Fruit fly (Drosophila melanogaster) whole organism, embryonic: Measurements from ENCODE around the gene mRpL35.
A peak's percentile ranks its signal among the peaks of the same experiment; 100 is the strongest.

Source experiments
- BEAF-32 ChIP-seq: fragments of 200-800 bp; sonication (Bioruptor generic); optimal IDR thresholded peaks from 3 replicates; lab custom pipeline; 2017; ENCODE audit warnings: missing biosample characterization, missing genetic modification characterization, mild to moderate bottlenecking, moderate library complexity, missing genetic modification reagents
- C15 ChIP-seq: fragments of 200-800 bp; sonication (Bioruptor generic); IDR thresholded peaks from 3 replicates; pipeline ENCODE4 v1.3.6; 2022; ENCODE audit warnings: missing biosample characterization, missing genetic modification characterization
- CG11247 ChIP-seq: fragments of 200-800 bp; sonication (Bioruptor generic); IDR thresholded peaks from 2 replicates; pipeline ENCODE4 v1.3.6; 2022; ENCODE audit warnings: missing biosample characterization, missing genetic modification characterization
- CG11560 ChIP-seq: fragments of 200-800 bp; sonication (Bioruptor generic); IDR thresholded peaks from 3 replicates; pipeline ENCODE4 v1.3.6; 2022; ENCODE audit warnings: missing biosample characterization, missing genetic modification characterization
- CG13624 ChIP-seq: fragments of 200-800 bp; sonication (Bioruptor generic); optimal IDR thresholded peaks from 2 replicates; lab custom pipeline; 2016; ENCODE audit warnings: missing biosample characterization, missing genetic modification characterization
- CG15011 ChIP-seq: fragments of 200-800 bp; sonication (Bioruptor generic); optimal IDR thresholded peaks from 3 replicates; lab custom pipeline; 2018; ENCODE audit warnings: missing biosample characterization, mild to moderate bottlenecking, missing genetic modification characterization
- CG1529 ChIP-seq: fragments of 200-800 bp; sonication (Bioruptor generic); optimal IDR thresholded peaks from 3 replicates; lab custom pipeline; 2018; ENCODE audit warnings: missing biosample characterization, missing genetic modification characterization
- CG15514 ChIP-seq: fragments of 200-800 bp; sonication (Bioruptor generic); optimal IDR thresholded peaks from 3 replicates; lab custom pipeline; 2017; ENCODE audit warnings: missing biosample characterization, missing genetic modification characterization, mild to moderate bottlenecking, moderate library complexity, missing genetic modification reagents
- CG1602 ChIP-seq: fragments of 200-800 bp; sonication (Bioruptor generic); optimal IDR thresholded peaks from 3 replicates; lab custom pipeline; 2016; ENCODE audit warnings: missing biosample characterization, missing genetic modification characterization
- CG16813 ChIP-seq: fragments of 200-800 bp; sonication (Bioruptor generic); IDR thresholded peaks from 3 replicates; pipeline ENCODE4 v1.3.6; 2022; ENCODE audit warnings: missing biosample characterization, missing genetic modification characterization; ENCODE audit not compliant: partially characterized antibody
- CG17385 ChIP-seq: fragments of 200-800 bp; sonication (Bioruptor generic); optimal IDR thresholded peaks from 3 replicates; lab custom pipeline; 2018; ENCODE audit warnings: missing biosample characterization, mild to moderate bottlenecking, missing genetic modification characterization
- CG33557 ChIP-seq: fragments of 200-800 bp; sonication (Bioruptor generic); optimal IDR thresholded peaks from 2 replicates; lab custom pipeline; 2019; ENCODE audit warnings: missing biosample characterization, mild to moderate bottlenecking, missing genetic modification characterization, moderate library complexity
- CG5245 ChIP-seq: fragments of 200-800 bp; sonication (Bioruptor generic); optimal IDR thresholded peaks from 3 replicates; lab custom pipeline; 2016; ENCODE audit warnings: missing biosample characterization, missing genetic modification characterization
- CG6654 ChIP-seq: fragments of 200-800 bp; sonication (Bioruptor generic); optimal IDR thresholded peaks from 2 replicates; lab custom pipeline; 2017; ENCODE audit warnings: missing biosample characterization, mild to moderate bottlenecking, missing genetic modification characterization
- CG7372 ChIP-seq: fragments of 200-800 bp; sonication (Bioruptor generic); IDR thresholded peaks from 2 replicates; pipeline ENCODE4 v1.3.6; 2022; ENCODE audit warnings: missing biosample characterization, missing genetic modification characterization
- CG7786 ChIP-seq: fragments of 200-800 bp; sonication (Bioruptor generic); optimal IDR thresholded peaks from 2 replicates; lab custom pipeline; 2016; ENCODE audit warnings: missing biosample characterization, missing genetic modification characterization
- CG8388 ChIP-seq: fragments of 200-800 bp; sonication (Bioruptor generic); optimal IDR thresholded peaks from 2 replicates; lab custom pipeline; 2019; ENCODE audit warnings: missing biosample characterization, mild to moderate bottlenecking, missing genetic modification characterization, moderate library complexity
- CG9609 ChIP-seq: fragments of 200-800 bp; sonication (Bioruptor generic); optimal IDR thresholded peaks from 3 replicates; lab custom pipeline; 2016; ENCODE audit warnings: missing biosample characterization, missing genetic modification characterization
- CG9932 ChIP-seq: fragments of 200-800 bp; sonication (Bioruptor generic); IDR thresholded peaks from 2 replicates; pipeline ENCODE4 v1.3.6; 2022; ENCODE audit warnings: missing biosample characterization, missing genetic modification characterization
- Dfd ChIP-seq, 2 experiments: fragments of >200 bp; optimal IDR thresholded peaks; 2 replicates each; lab custom pipeline; 2017; ENCODE audit warnings: missing biosample characterization in 2 of 2, missing genetic modification characterization in 2 of 2
- H2.0 ChIP-seq: fragments of 200-800 bp; sonication (Bioruptor generic); IDR thresholded peaks from 2 replicates; pipeline ENCODE4 v1.3.6; 2022; ENCODE audit warnings: missing biosample characterization, missing genetic modification characterization
- HLHmδ ChIP-seq: fragments of 200-800 bp; sonication (Bioruptor generic); optimal IDR thresholded peaks from 2 replicates; lab custom pipeline; 2018; ENCODE audit warnings: missing biosample characterization, mild to moderate bottlenecking, missing genetic modification characterization, moderate library complexity
- Lim3 ChIP-seq: fragments of 200-800 bp; sonication (Bioruptor generic); IDR thresholded peaks from 2 replicates; pipeline ENCODE4 v1.3.6; 2022; ENCODE audit warnings: missing biosample characterization, missing genetic modification characterization
- Med ChIP-seq: fragments of 200-800 bp; sonication (Bioruptor generic); peaks from one replicate; lab custom pipeline; 2016; ENCODE audit warnings: missing biosample characterization, missing genetic modification characterization, mild to moderate bottlenecking, inconsistent platforms, moderate library complexity
- Nf-YA ChIP-seq: fragments of 200-800 bp; sonication (Bioruptor generic); IDR thresholded peaks from 2 replicates; pipeline ENCODE4 v1.3.6; 2022; ENCODE audit warnings: missing biosample characterization, missing genetic modification characterization
- Nf-YC ChIP-seq: fragments of 200-800 bp; optimal IDR thresholded peaks from 3 replicates; lab custom pipeline; 2019; ENCODE audit warnings: missing biosample characterization, mild to moderate bottlenecking, missing genetic modification characterization, moderate library complexity
- NfI ChIP-seq: fragments of 200-800 bp; sonication (Bioruptor generic); optimal IDR thresholded peaks from 3 replicates; lab custom pipeline; 2018; ENCODE audit warnings: missing biosample characterization, mild to moderate bottlenecking, missing genetic modification characterization, moderate library complexity
- Opbp ChIP-seq: fragments of 200-800 bp; sonication (Bioruptor generic); IDR thresholded peaks from 3 replicates; pipeline ENCODE4 v1.3.6; 2022; ENCODE audit warnings: missing biosample characterization, missing genetic modification characterization; ENCODE audit not compliant: partially characterized antibody
- Sry-δ ChIP-seq: fragments of 200-800 bp; sonication (Bioruptor generic); optimal IDR thresholded peaks from 2 replicates; lab custom pipeline; 2016; ENCODE audit warnings: missing biosample characterization, missing genetic modification characterization
- Taf1 ChIP-seq: fragments of 200-800 bp; sonication (Bioruptor generic); IDR thresholded peaks from 2 replicates; pipeline ENCODE4 v1.3.6; 2022; ENCODE audit warnings: missing biosample characterization, missing genetic modification characterization
- Tbp ChIP-seq: fragments of >200 bp; optimal IDR thresholded peaks from 2 replicates; lab custom pipeline; 2018; ENCODE audit warnings: missing biosample characterization, missing genetic modification characterization
- Vsx1 ChIP-seq: fragments of 200-800 bp; sonication (Bioruptor generic); optimal IDR thresholded peaks from 2 replicates; lab custom pipeline; 2017; ENCODE audit warnings: missing biosample characterization, mild to moderate bottlenecking, missing genetic modification characterization, missing genetic modification reagents
- bsh ChIP-seq, 2 experiments: fragments of 200-800 bp; sonication (Bioruptor generic); optimal IDR thresholded peaks; 2 replicates each; lab custom pipeline; 2017 to 2018; ENCODE audit warnings: mild to moderate bottlenecking in 2 of 2, missing biosample characterization in 2 of 2, missing genetic modification characterization in 2 of 2, moderate library complexity in 1 of 2
- chif ChIP-seq, 2 experiments: fragments of 200-800 bp; sonication (Bioruptor generic); optimal IDR thresholded peaks; 3 replicates each; lab custom pipeline; 2016; ENCODE audit warnings: missing biosample characterization in 2 of 2, missing genetic modification characterization in 2 of 2
- cwo ChIP-seq: fragments of 200-800 bp; sonication (Bioruptor generic); optimal IDR thresholded peaks from 3 replicates; lab custom pipeline; 2017; ENCODE audit warnings: missing biosample characterization, missing genetic modification characterization, mild to moderate bottlenecking, moderate library complexity, missing genetic modification reagents
- dpn ChIP-seq, 2 experiments: fragments of 200-800 bp; sonication (Bioruptor generic); optimal IDR thresholded peaks; 3 replicates each; lab custom pipeline; 2016; ENCODE audit warnings: missing biosample characterization in 2 of 2, missing genetic modification characterization in 2 of 2
- ems ChIP-seq: fragments of 200-800 bp; sonication (Bioruptor generic); optimal IDR thresholded peaks from 3 replicates; lab custom pipeline; 2016; ENCODE audit warnings: missing biosample characterization, missing genetic modification characterization
- gem ChIP-seq: fragments of 200-800 bp; sonication (Bioruptor generic); optimal IDR thresholded peaks from 2 replicates; lab custom pipeline; 2019; ENCODE audit warnings: missing biosample characterization, mild to moderate bottlenecking, missing genetic modification characterization, moderate library complexity
- gsb-n ChIP-seq: fragments of 200-800 bp; sonication (Bioruptor generic); optimal IDR thresholded peaks from 3 replicates; lab custom pipeline; 2018; ENCODE audit warnings: missing biosample characterization, mild to moderate bottlenecking, missing genetic modification characterization
- gt ChIP-seq: fragments of 200-800 bp; sonication (Bioruptor generic); IDR thresholded peaks from 2 replicates; pipeline ENCODE4 v1.3.6; 2022; ENCODE audit warnings: missing biosample characterization, missing genetic modification characterization
- ind ChIP-seq: fragments of 200-800 bp; sonication (Bioruptor generic); optimal IDR thresholded peaks from 3 replicates; lab custom pipeline; 2016; ENCODE audit warnings: missing biosample characterization, missing genetic modification characterization
- nau ChIP-seq: fragments of 200-800 bp; sonication (Bioruptor generic); optimal IDR thresholded peaks from 3 replicates; lab custom pipeline; 2017; ENCODE audit warnings: missing biosample characterization, mild to moderate bottlenecking, missing genetic modification characterization, missing genetic modification reagents
- nom ChIP-seq: fragments of 200-800 bp; sonication (Bioruptor generic); optimal IDR thresholded peaks from 2 replicates; lab custom pipeline; 2017; ENCODE audit warnings: missing biosample characterization, missing genetic modification characterization, mild to moderate bottlenecking, moderate library complexity, missing genetic modification reagents
- pfk ChIP-seq: fragments of 200-800 bp; sonication (Bioruptor generic); optimal IDR thresholded peaks from 2 replicates; lab custom pipeline; 2018; ENCODE audit warnings: missing biosample characterization, mild to moderate bottlenecking, missing genetic modification characterization, moderate library complexity
- pho ChIP-seq: fragments of 200-800 bp; sonication (Bioruptor generic); optimal IDR thresholded peaks from 2 replicates; lab custom pipeline; 2016; ENCODE audit warnings: missing biosample characterization, missing genetic modification characterization
- pnt ChIP-seq: fragments of 200-800 bp; sonication (Bioruptor generic); optimal IDR thresholded peaks from 3 replicates; lab custom pipeline; 2016; ENCODE audit warnings: missing biosample characterization, missing genetic modification characterization
- prd ChIP-seq, 3 experiments: fragments of >200 bp in 2 of 3; fragments of 200-800 bp in 1 of 3; sonication (Bioruptor generic) in 1 of 3; optimal IDR thresholded peaks in 2 of 3; IDR thresholded peaks in 1 of 3; 2 replicates in 2 of 3; 3 replicates in 1 of 3; pipeline versions ENCODE4 v1.3.6 to Lab custom; 2017 to 2022; ENCODE audit warnings: missing biosample characterization in 1 of 3, missing genetic modification characterization in 1 of 3
- sim ChIP-seq: fragments of 200-800 bp; sonication (Bioruptor generic); IDR thresholded peaks from 2 replicates; pipeline ENCODE4 v1.3.6; 2022; ENCODE audit warnings: missing biosample characterization, missing genetic modification characterization
- sisA ChIP-seq: fragments of 200-800 bp; sonication (Bioruptor generic); IDR thresholded peaks from 2 replicates; pipeline ENCODE4 v1.3.6; 2022; ENCODE audit warnings: missing biosample characterization, missing genetic modification characterization
- ssp ChIP-seq: fragments of 200-800 bp; sonication (Bioruptor generic); IDR thresholded peaks from 2 replicates; pipeline ENCODE4 v1.3.6; 2022; ENCODE audit warnings: missing biosample characterization, missing genetic modification characterization
- trh ChIP-seq: fragments of 200-800 bp; sonication (Bioruptor generic); optimal IDR thresholded peaks from 2 replicates; lab custom pipeline; 2016; ENCODE audit warnings: missing biosample characterization, missing genetic modification characterization

Gene mRpL35

DNA sequence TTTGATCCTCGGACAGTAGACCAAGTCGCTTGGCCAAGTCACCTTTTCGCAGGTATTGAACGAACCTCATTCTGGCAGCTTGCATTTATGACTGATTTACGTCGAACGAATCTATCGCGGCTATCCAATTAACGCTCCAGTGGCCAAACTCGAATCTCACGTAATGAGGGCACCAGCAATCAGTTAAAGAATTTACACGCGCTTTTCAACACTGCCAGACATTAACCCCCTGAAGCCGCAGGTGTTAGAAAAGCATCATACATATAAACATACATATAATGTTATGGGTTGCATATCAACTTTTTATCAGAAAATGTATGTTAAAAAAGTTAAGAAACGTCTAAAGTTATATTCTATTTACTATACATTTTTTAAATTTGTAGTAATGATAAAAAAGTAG, 2.0 kb downstream of the mRpL35 start, which contains the start of gene CG6028 (continued):
- TF ChIP-seq CG7786 (GFP tag; lab: Kevin White, UChicago), result no peak
- peak; percentile 12 for TF ChIP-seq ind
- peak in 1 of 2 experiments; percentile 21 for TF ChIP-seq dpn (GFP tag; optimal IDR thresholded peaks at IDR 0.05; lab: Kevin White, UChicago)
- TF ChIP-seq CG16813 (GFP tag; lab: Robert Waterston, UW), result no peak
- TF ChIP-seq CG7372, result no peak
- TF ChIP-seq sisA (GFP tag; lab: Robert Waterston, UW), result no peak
- TF ChIP-seq CG15011 (GFP tag; lab: Kevin White, UChicago), result no peak
- TF ChIP-seq Tbp (GFP tag; lab: Kevin White, UChicago), result no peak
- peak; percentile 27 for TF ChIP-seq CG15514 (GFP tag; lab: Kevin White, UChicago)
- no peak for TF ChIP-seq sim (GFP tag; lab: Robert Waterston, UW)
- no peak for TF ChIP-seq gsb-n (tag; lab: Kevin White, UChicago)
- peak; percentile 44; the same call in 1 of the 2 replicates for TF ChIP-seq CG9932 (GFP tag; lab: Robert Waterston, UW)
- TF ChIP-seq CG17385 (GFP tag; lab: Kevin White, UChicago), result peak; percentile 5
- no peak for TF ChIP-seq nau (GFP tag; lab: Kevin White, UChicago)
- no peak for TF ChIP-seq pnt (GFP tag; lab: Kevin White, UChicago)
- TF ChIP-seq CG5245 (GFP tag; lab: Kevin White, UChicago), result peak; percentile 8
- TF ChIP-seq Nf-YA (GFP tag; lab: Robert Waterston, UW), result no peak
- TF ChIP-seq ssp (GFP tag; lab: Robert Waterston, UW), result no peak
- no peak for TF ChIP-seq Dfd (GFP tag; optimal IDR thresholded peaks at IDR 0.05; lab: Kevin White, UChicago)
- TF ChIP-seq CG8388, result no peak
- no peak for TF ChIP-seq Vsx1 (GFP tag; lab: Kevin White, UChicago)
- peak; percentile 32 for TF ChIP-seq nom (GFP tag; lab: Kevin White, UChicago)
- TF ChIP-seq Opbp, result no peak
- TF ChIP-seq CG6654 (GFP tag; lab: Kevin White, UChicago), result no peak
- TF ChIP-seq cwo (GFP tag; lab: Kevin White, UChicago), result no peak
- no peak for TF ChIP-seq pfk (GFP tag; lab: Kevin White, UChicago)
- TF ChIP-seq CG33557 (GFP tag; lab: Kevin White, UChicago), result no peak
- TF ChIP-seq Lim3, result no peak
- no peak for TF ChIP-seq prd (optimal IDR thresholded peaks at IDR 0.05; lab: Kevin White, UChicago)
- no peak for TF ChIP-seq prd (GFP tag; IDR thresholded peaks at IDR 0.05; lab: Robert Waterston, UW)
- no peak for TF ChIP-seq trh (GFP tag; lab: Kevin White, UChicago)
- peak; percentile 39 for TF ChIP-seq NfI (GFP tag; lab: Kevin White, UChicago)
- TF ChIP-seq HLHmδ (GFP tag; lab: Kevin White, UChicago), result no peak
- TF ChIP-seq gt, result no peak
- peak in 1 of 2 experiments; percentile 17 for TF ChIP-seq bsh (GFP tag; optimal IDR thresholded peaks at IDR 0.05; lab: Kevin White, UChicago)
- TF ChIP-seq Sry-δ (GFP tag; lab: Kevin White, UChicago), result peak; percentile 5
- TF ChIP-seq gem, result peak; percentile 25
- no peak for TF ChIP-seq Taf1
- TF ChIP-seq CG11247 (GFP tag; lab: Robert Waterston, UW), result no peak
- TF ChIP-seq CG1529 (GFP tag; lab: Kevin White, UChicago), result no peak
- TF ChIP-seq BEAF-32 (GFP tag; lab: Kevin White, UChicago), result peak; percentile 21
- TF ChIP-seq CG9609 (GFP tag; lab: Kevin White, UChicago), result no peak
- TF ChIP-seq C15, result no peak
- TF ChIP-seq CG13624, result no peak
- TF ChIP-seq CG1602 (GFP tag; lab: Kevin White, UChicago), result no peak
- TF ChIP-seq CG11560, result no peak
- no peak for TF ChIP-seq chif (GFP tag; optimal IDR thresholded peaks at IDR 0.05; lab: Kevin White, UChicago)
- TF ChIP-seq pho, result no peak
- TF ChIP-seq Nf-YC (tag; lab: Kevin White, UChicago), result no peak
- TF ChIP-seq H2.0, result 0 out of 2 replicates have a peak, but pooled peaks have one; percentile 34
- peak; percentile 36 for TF ChIP-seq ems (GFP tag; lab: Kevin White, UChicago)
- peak; percentile 89 for TF ChIP-seq Med
